Worm (Caenorhabditis elegans): Measurements from ENCODE around the gene F56H9.9.

DNA sequence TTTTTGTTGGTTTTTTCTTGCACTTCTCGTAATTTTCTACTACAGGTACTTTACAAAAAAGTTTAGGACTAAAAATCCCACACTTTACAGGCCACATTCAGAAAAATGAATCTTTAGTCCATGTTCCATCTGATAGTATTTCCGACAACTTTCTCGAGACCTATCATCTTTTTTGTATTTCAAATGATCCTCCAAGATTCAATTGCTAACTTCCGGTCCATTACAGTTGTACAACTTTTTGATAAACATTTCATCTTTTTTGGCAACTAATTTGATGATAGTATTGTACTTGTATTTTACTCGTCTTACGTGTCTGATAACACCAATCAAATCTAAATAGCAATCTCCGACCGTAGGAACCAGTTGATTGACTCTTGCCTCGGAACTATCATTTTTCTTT, 43.1 kb upstream of the F56H9.9 start:
- no peak for TF ChIP-seq ama-1 (optimal IDR thresholded peaks at IDR 0.05)
- TF ChIP-seq ref-2 (tag; optimal IDR thresholded peaks at IDR 0.05): no peak
- no peak for TF ChIP-seq unc-3 (GFP tag; conservative IDR thresholded peaks at IDR 0.05)
- TF ChIP-seq unc-3 (tag; optimal IDR thresholded peaks at IDR 0.05): no peak
